Fruit fly (Drosophila melanogaster) whole organism, adult: ENCODE results near the gene Oatp74D.

Experiments
- CG11617 ChIP-seq: fragments of 200-800 bp; sonication (Bioruptor generic); optimal IDR thresholded peaks from 2 replicates; lab custom pipeline; 2017; ENCODE audit warnings: mild to moderate bottlenecking, missing biosample characterization, missing genetic modification reagents, missing genetic modification characterization
- CG12768 ChIP-seq: fragments of 200-800 bp; sonication (Bioruptor generic); optimal IDR thresholded peaks from 2 replicates; lab custom pipeline; 2017; ENCODE audit warnings: missing biosample characterization, missing genetic modification characterization, mild to moderate bottlenecking, moderate library complexity, missing genetic modification reagents
- CG14711 ChIP-seq: fragments of 200-800 bp; sonication (Bioruptor generic); optimal IDR thresholded peaks from 2 replicates; lab custom pipeline; 2018; ENCODE audit warnings: missing biosample characterization, mild to moderate bottlenecking, missing genetic modification characterization, moderate library complexity
- CG1620 ChIP-seq: fragments of 200-800 bp; sonication (Bioruptor generic); optimal IDR thresholded peaks from 2 replicates; lab custom pipeline; 2016; ENCODE audit warnings: missing biosample characterization, missing genetic modification characterization
- CG33017 ChIP-seq: fragments of 200-800 bp; sonication (Bioruptor generic); optimal IDR thresholded peaks from 2 replicates; lab custom pipeline; 2018; ENCODE audit warnings: missing biosample characterization, mild to moderate bottlenecking, missing genetic modification characterization, moderate library complexity
- CG5204 ChIP-seq: fragments of 200-800 bp; sonication (Bioruptor generic); optimal IDR thresholded peaks from 2 replicates; lab custom pipeline; 2016; ENCODE audit warnings: missing biosample characterization, missing genetic modification characterization
- CG7045 ChIP-seq: fragments of 200-800 bp; sonication (Bioruptor generic); optimal IDR thresholded peaks from 2 replicates; lab custom pipeline; 2017; ENCODE audit warnings: missing biosample characterization, mild to moderate bottlenecking, missing genetic modification characterization
- CG7101 ChIP-seq: fragments of 200-800 bp; sonication (Bioruptor generic); optimal IDR thresholded peaks from 2 replicates; lab custom pipeline; 2018; ENCODE audit warnings: missing biosample characterization, mild to moderate bottlenecking, missing genetic modification characterization, moderate library complexity
- Clk ChIP-seq: fragments of 200-800 bp; sonication (Bioruptor generic); optimal IDR thresholded peaks from 2 replicates; lab custom pipeline; 2017; ENCODE audit warnings: missing biosample characterization, missing genetic modification characterization
- Crg-1 ChIP-seq: fragments of 200-800 bp; sonication (Bioruptor generic); optimal IDR thresholded peaks from 2 replicates; lab custom pipeline; 2016; ENCODE audit warnings: missing biosample characterization, missing genetic modification characterization
- Hr96 ChIP-seq: fragments of 200-800 bp; sonication (Bioruptor generic); optimal IDR thresholded peaks from 2 replicates; lab custom pipeline; 2016; ENCODE audit warnings: missing biosample characterization, missing genetic modification characterization
- Mnt ChIP-seq: fragments of 200-800 bp; sonication (Bioruptor generic); optimal IDR thresholded peaks from 2 replicates; lab custom pipeline; 2016; ENCODE audit warnings: missing biosample characterization, mild to moderate bottlenecking, missing genetic modification characterization
- bab1 ChIP-seq: fragments of 200-800 bp; sonication (Bioruptor generic); optimal IDR thresholded peaks from 3 replicates; lab custom pipeline; 2019; ENCODE audit warnings: missing biosample characterization, mild to moderate bottlenecking, missing genetic modification characterization, moderate library complexity
- cic ChIP-seq: fragments of 200-800 bp; sonication (Bioruptor generic); optimal IDR thresholded peaks from 2 replicates; lab custom pipeline; 2017; ENCODE audit warnings: missing biosample characterization, mild to moderate bottlenecking, missing genetic modification characterization, moderate library complexity
- cnc ChIP-seq, 2 experiments: fragments of >200 bp; optimal IDR thresholded peaks; 2 replicates each; lab custom pipeline; 2017
- kay ChIP-seq: fragments of 200-800 bp; sonication (Bioruptor generic); peaks from one replicate; lab custom pipeline; 2016; ENCODE audit warnings: missing biosample characterization, missing genetic modification characterization, borderline replicate concordance
- ovo ChIP-seq: fragments of 200-800 bp; sonication (Bioruptor generic); optimal IDR thresholded peaks from 2 replicates; lab custom pipeline; 2016; ENCODE audit warnings: missing biosample characterization, missing genetic modification characterization
- pad ChIP-seq: fragments of 200-800 bp; sonication (Bioruptor generic); optimal IDR thresholded peaks from 3 replicates; lab custom pipeline; 2017; ENCODE audit warnings: missing biosample characterization, missing genetic modification characterization, mild to moderate bottlenecking, moderate library complexity, missing genetic modification reagents
- tj ChIP-seq: fragments of 200-800 bp; sonication (Bioruptor generic); optimal IDR thresholded peaks from 3 replicates; lab custom pipeline; 2017; ENCODE audit warnings: missing biosample characterization, mild to moderate bottlenecking, missing genetic modification characterization, moderate library complexity
- toe ChIP-seq: fragments of 200-800 bp; sonication (Bioruptor generic); optimal IDR thresholded peaks from 2 replicates; lab custom pipeline; 2016; ENCODE audit warnings: missing biosample characterization, missing genetic modification characterization

Gene Oatp74D

dm6 chr3L:17498952-17499710, 12.2 kb downstream of the Oatp74D start:
- TF ChIP-seq Clk = no peak
- no peak for TF ChIP-seq Hr96
- TF ChIP-seq CG7101 (tag; lab: Kevin White, UChicago) = no peak
- TF ChIP-seq toe (GFP tag; lab: Kevin White, UChicago) = no peak
- TF ChIP-seq kay (GFP tag; lab: Kevin White, UChicago) = no peak
- TF ChIP-seq CG14711 = no peak
- no peak for TF ChIP-seq CG5204 (GFP tag; lab: Kevin White, UChicago)
- no peak for TF ChIP-seq tj (GFP tag; lab: Kevin White, UChicago)
- TF ChIP-seq CG33017 = no peak

DNA sequence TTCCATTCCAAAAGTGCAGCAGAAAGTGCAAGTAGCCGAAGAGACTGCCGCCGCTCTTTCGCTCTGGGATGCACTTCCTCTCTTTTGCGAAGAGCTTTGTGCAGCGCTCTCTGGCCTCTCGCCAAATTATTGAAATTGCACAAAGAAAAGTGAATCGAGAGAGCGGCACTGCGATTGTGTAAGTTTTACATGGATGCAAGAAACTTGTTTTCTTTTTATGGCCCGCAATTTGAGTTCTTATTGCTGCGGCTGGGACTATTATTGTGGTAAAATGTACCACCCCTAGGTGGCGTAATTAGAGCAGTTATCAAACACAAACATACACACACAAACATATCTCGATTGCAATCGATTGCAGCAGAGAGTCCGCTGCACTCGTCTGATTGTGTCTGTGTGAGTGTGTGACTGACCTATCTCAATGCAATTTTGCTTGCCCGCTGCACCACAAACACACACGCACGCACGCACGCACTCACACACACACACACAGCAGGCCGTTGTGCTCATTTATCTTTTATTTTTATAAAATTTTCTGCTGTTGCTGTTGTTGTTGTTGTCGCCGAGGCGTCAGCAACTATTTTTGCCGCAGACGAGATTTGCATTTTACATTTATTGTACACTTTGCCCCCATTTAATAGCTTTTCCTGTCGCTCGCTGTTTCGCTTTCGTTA, 13.5 kb downstream of the Oatp74D start:
- TF ChIP-seq Clk = no peak
- peak; percentile 15 for TF ChIP-seq tj (GFP tag; lab: Kevin White, UChicago)
- peak; percentile 20 for TF ChIP-seq kay (GFP tag; lab: Kevin White, UChicago)

- no peak for TF ChIP-seq CG12768 (GFP tag; lab: Kevin White, UChicago)
- no peak for TF ChIP-seq CG14711
- TF ChIP-seq CG7101 (tag; lab: Kevin White, UChicago) = no peak
- no peak for TF ChIP-seq bab1 (GFP tag; lab: Kevin White, UChicago)
These were observed 15.3 kb downstream of the Oatp74D start for dm6 chr3L:17502235-17502634.

DNA sequence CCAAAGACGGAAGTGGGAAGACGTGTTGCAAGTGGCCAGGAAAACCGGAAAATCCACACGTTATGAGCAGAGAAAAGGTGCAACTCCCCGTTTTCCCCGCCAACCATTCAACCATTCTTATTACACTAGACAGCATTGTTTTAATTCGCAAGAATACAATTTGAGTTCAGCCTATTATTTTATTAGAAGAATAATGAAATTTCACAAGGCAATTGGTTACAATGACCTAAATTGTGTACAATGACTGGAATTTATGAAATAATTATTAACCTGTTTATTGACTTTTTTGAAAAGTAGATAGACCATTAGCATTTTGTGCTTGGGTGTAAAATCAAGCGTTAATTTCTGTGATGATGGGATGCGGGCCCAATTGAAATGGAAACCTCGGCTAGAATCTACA, 17.6 kb downstream of the Oatp74D start:
- TF ChIP-seq CG11617 (no peak), kay (GFP tag; lab: Kevin White, UChicago) (no peak), Clk (no peak), CG5204 (GFP tag; lab: Kevin White, UChicago) (no peak)

DNA sequence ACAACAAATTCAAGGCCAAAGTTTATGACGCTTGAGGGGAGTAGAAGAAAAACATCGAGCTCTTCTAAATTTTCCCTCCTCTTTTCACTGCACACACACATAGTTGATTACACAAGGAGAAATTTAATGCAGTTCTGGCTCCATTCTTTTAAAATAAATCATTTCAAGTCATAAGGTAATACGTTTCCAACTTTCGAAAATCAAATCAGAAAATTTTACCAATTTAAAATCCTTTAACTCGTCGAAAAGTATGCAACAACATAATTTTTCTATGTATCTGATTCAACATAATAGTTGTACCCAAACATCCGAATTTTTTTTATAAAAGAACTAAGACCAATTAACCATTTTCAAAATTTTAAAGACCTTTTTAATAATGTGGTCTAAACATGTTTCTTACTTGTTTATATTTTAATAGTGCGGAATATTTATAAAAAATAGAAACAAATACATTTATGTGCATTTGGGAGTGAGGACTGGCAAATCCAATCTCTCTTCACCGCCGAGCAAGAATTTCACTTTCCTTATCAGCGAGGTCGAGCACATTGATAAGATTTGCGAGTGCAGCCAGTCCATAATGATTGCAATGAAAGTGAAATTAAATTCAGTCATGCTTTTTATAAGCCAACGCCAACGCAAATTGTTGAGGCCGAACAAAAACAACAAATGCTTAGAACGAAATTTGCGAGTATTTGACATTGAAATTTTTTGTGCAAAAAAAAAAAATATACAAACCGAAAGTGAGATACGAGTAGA, 19.3 kb downstream of the Oatp74D start:
- TF ChIP-seq tj (GFP tag; lab: Kevin White, UChicago) (no peak), CG11617 (no peak), cnc (optimal IDR thresholded peaks at IDR 0.05; lab: Kevin White, UChicago) (no peak), cic (GFP tag; lab: Kevin White, UChicago) (no peak), Hr96 (no peak), ovo (no peak), CG33017 (no peak), bab1 (GFP tag; lab: Kevin White, UChicago) (no peak), Clk (no peak), kay (GFP tag; lab: Kevin White, UChicago) (no peak), pad (no peak), CG7101 (tag; lab: Kevin White, UChicago) (no peak), toe (GFP tag; lab: Kevin White, UChicago) (no peak), Crg-1 (GFP tag; lab: Kevin White, UChicago) (no peak), CG7045 (GFP tag; lab: Kevin White, UChicago) (no peak), CG5204 (GFP tag; lab: Kevin White, UChicago) (no peak), Mnt (GFP tag; lab: Kevin White, UChicago) (no peak), CG14711 (no peak), CG1620 (GFP tag; lab: Kevin White, UChicago) (no peak)

DNA sequence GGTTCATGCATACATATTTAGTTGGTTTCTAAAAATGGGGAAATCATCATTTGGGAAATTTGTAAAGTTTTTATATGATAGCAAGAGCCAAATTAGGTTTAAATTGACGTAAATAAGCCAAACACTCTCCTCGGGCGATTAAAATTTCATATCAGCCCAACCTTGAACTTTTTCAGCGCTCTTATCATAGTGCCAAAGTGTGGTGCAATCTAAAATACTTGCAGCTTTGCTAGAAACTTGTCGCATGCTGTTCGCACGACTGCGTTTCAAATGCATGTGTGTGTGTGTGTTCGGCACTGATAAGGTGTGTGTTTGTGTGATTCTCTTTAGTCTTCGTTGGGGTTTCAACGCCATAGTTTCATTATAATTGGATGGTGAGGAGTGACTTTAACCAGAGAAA, 19.9 kb downstream of the Oatp74D start:
- TF ChIP-seq CG1620 (GFP tag; lab: Kevin White, UChicago) (no peak), cic (GFP tag; lab: Kevin White, UChicago) (no peak), CG7101 (tag; lab: Kevin White, UChicago) (no peak), Hr96 (no peak), ovo (no peak), CG14711 (no peak), pad (no peak), CG33017 (no peak), Clk (no peak), kay (GFP tag; lab: Kevin White, UChicago) (no peak), toe (GFP tag; lab: Kevin White, UChicago) (no peak), tj (GFP tag; lab: Kevin White, UChicago) (no peak), CG11617 (no peak), cnc (optimal IDR thresholded peaks at IDR 0.05; lab: Kevin White, UChicago) (no peak), bab1 (GFP tag; lab: Kevin White, UChicago) (no peak), CG12768 (GFP tag; lab: Kevin White, UChicago) (no peak), Crg-1 (GFP tag; lab: Kevin White, UChicago) (no peak), CG5204 (GFP tag; lab: Kevin White, UChicago) (no peak)
